Fruit fly (Drosophila melanogaster) whole organism, embryonic: ENCODE data around the gene awd.

ENCODE experiments used
- CG10979 ChIP-seq: fragments of 200-800 bp; sonication (Bioruptor generic); optimal IDR thresholded peaks from 2 replicates; lab custom pipeline; 2018; ENCODE audit warnings: missing biosample characterization, mild to moderate bottlenecking, missing genetic modification characterization, moderate library complexity
- CG14710 ChIP-seq: fragments of 200-800 bp; sonication (Bioruptor generic); optimal IDR thresholded peaks from 3 replicates; lab custom pipeline; 2019; ENCODE audit warnings: missing biosample characterization, mild to moderate bottlenecking, missing genetic modification characterization, moderate library complexity
- CG14860 ChIP-seq: fragments of 200-800 bp; sonication (Bioruptor generic); IDR thresholded peaks from 3 replicates; pipeline ENCODE4 v1.3.6; 2022; ENCODE audit warnings: missing biosample characterization, missing genetic modification characterization; ENCODE audit not compliant: partially characterized antibody
- CG16779 ChIP-seq: fragments of 200-800 bp; sonication (Bioruptor generic); IDR thresholded peaks from 2 replicates; pipeline ENCODE4 v1.3.6; 2022; ENCODE audit warnings: missing biosample characterization, missing genetic modification characterization
- CG17361 ChIP-seq: fragments of 200-800 bp; sonication (Bioruptor generic); IDR thresholded peaks from 3 replicates; pipeline ENCODE4 v1.3.6; 2022; ENCODE audit warnings: missing biosample characterization, missing genetic modification characterization
- CG17385 ChIP-seq: fragments of 200-800 bp; sonication (Bioruptor generic); optimal IDR thresholded peaks from 3 replicates; lab custom pipeline; 2018; ENCODE audit warnings: missing biosample characterization, mild to moderate bottlenecking, missing genetic modification characterization
- CG1832 ChIP-seq: fragments of 200-800 bp; sonication (Bioruptor generic); optimal IDR thresholded peaks from 2 replicates; lab custom pipeline; 2017; ENCODE audit warnings: missing biosample characterization, mild to moderate bottlenecking, missing genetic modification characterization, inconsistent platforms
- CG2202 ChIP-seq: fragments of 200-800 bp; sonication (Bioruptor generic); optimal IDR thresholded peaks from 2 replicates; lab custom pipeline; 2018; ENCODE audit warnings: missing biosample characterization, mild to moderate bottlenecking, missing genetic modification characterization
- CG2875 ChIP-seq: fragments of 200-800 bp; sonication (Bioruptor generic); optimal IDR thresholded peaks from 2 replicates; lab custom pipeline; 2017; ENCODE audit warnings: missing biosample characterization, mild to moderate bottlenecking, missing genetic modification characterization, missing genetic modification reagents
- CG34224 ChIP-seq: fragments of 200-800 bp; sonication (Bioruptor generic); IDR thresholded peaks from 3 replicates; pipeline ENCODE4 v1.3.6; 2022; ENCODE audit warnings: missing biosample characterization, missing genetic modification characterization; ENCODE audit not compliant: partially characterized antibody
- CG8089 ChIP-seq: fragments of 200-800 bp; sonication (Bioruptor generic); optimal IDR thresholded peaks from 3 replicates; lab custom pipeline; 2016; ENCODE audit warnings: missing biosample characterization, missing genetic modification characterization
- CG8281 ChIP-seq: fragments of 200-800 bp; sonication (Bioruptor generic); optimal IDR thresholded peaks from 2 replicates; lab custom pipeline; 2018; ENCODE audit warnings: missing biosample characterization, mild to moderate bottlenecking, missing genetic modification characterization, moderate library complexity
- CG8388 ChIP-seq: fragments of 200-800 bp; sonication (Bioruptor generic); optimal IDR thresholded peaks from 2 replicates; lab custom pipeline; 2019; ENCODE audit warnings: missing biosample characterization, mild to moderate bottlenecking, missing genetic modification characterization, moderate library complexity
- CG8765 ChIP-seq: fragments of 200-800 bp; sonication (Bioruptor generic); IDR thresholded peaks from 2 replicates; pipeline ENCODE4 v1.3.6; 2022; ENCODE audit warnings: missing biosample characterization, missing genetic modification characterization
- CG8924 ChIP-seq: fragments of 200-800 bp; optimal IDR thresholded peaks from 3 replicates; lab custom pipeline; 2019; ENCODE audit warnings: missing biosample characterization, mild to moderate bottlenecking, missing genetic modification characterization, moderate library complexity
- CG8944 ChIP-seq: fragments of 200-800 bp; sonication (Bioruptor generic); optimal IDR thresholded peaks from 3 replicates; lab custom pipeline; 2016; ENCODE audit warnings: missing biosample characterization, missing genetic modification characterization
- CG9609 ChIP-seq: fragments of 200-800 bp; sonication (Bioruptor generic); optimal IDR thresholded peaks from 3 replicates; lab custom pipeline; 2016; ENCODE audit warnings: missing biosample characterization, missing genetic modification characterization
- D19A ChIP-seq: fragments of 200-800 bp; optimal IDR thresholded peaks from 3 replicates; lab custom pipeline; 2019; ENCODE audit warnings: missing biosample characterization, mild to moderate bottlenecking, missing genetic modification characterization, moderate library complexity
- Dad ChIP-seq: fragments of 200-800 bp; sonication (Bioruptor generic); optimal IDR thresholded peaks from 3 replicates; lab custom pipeline; 2016; ENCODE audit warnings: missing biosample characterization, missing genetic modification characterization
- Dip2 ChIP-seq: fragments of 200-800 bp; sonication (Bioruptor generic); IDR thresholded peaks from 2 replicates; pipeline ENCODE4 v1.3.6; 2022; ENCODE audit warnings: missing biosample characterization, missing genetic modification characterization
- Fer3 ChIP-seq: fragments of 200-800 bp; sonication (Bioruptor generic); optimal IDR thresholded peaks from 2 replicates; lab custom pipeline; 2018; ENCODE audit warnings: missing biosample characterization, mild to moderate bottlenecking, missing genetic modification characterization, moderate library complexity
- H15 ChIP-seq: fragments of 200-800 bp; sonication (Bioruptor generic); IDR thresholded peaks from 3 replicates; pipeline ENCODE4 v1.3.6; 2022; ENCODE audit warnings: missing biosample characterization, missing genetic modification characterization
- H2.0 ChIP-seq: fragments of 200-800 bp; sonication (Bioruptor generic); IDR thresholded peaks from 2 replicates; pipeline ENCODE4 v1.3.6; 2022; ENCODE audit warnings: missing biosample characterization, missing genetic modification characterization
- Optix ChIP-seq: fragments of 200-800 bp; sonication (Bioruptor generic); IDR thresholded peaks from 3 replicates; pipeline ENCODE4 v1.3.6; 2022; ENCODE audit warnings: missing biosample characterization, missing genetic modification characterization
- Sry-δ ChIP-seq: fragments of 200-800 bp; sonication (Bioruptor generic); optimal IDR thresholded peaks from 2 replicates; lab custom pipeline; 2016; ENCODE audit warnings: missing biosample characterization, missing genetic modification characterization
- Ssrp ChIP-seq: fragments of 200-800 bp; sonication (Bioruptor generic); optimal IDR thresholded peaks from 2 replicates; lab custom pipeline; 2018; ENCODE audit warnings: missing biosample characterization, mild to moderate bottlenecking, missing genetic modification characterization, moderate library complexity
- Stat92E ChIP-seq, 3 experiments: fragments of >200 bp in 2 of 3; fragments of 200-800 bp in 1 of 3; sonication (Bioruptor generic) in 1 of 3; optimal IDR thresholded peaks; 2 replicates each; lab custom pipeline; 2017 to 2019; ENCODE audit warnings: missing biosample characterization in 3 of 3, missing genetic modification characterization in 3 of 3, mild to moderate bottlenecking in 1 of 3, moderate library complexity in 1 of 3
- TFAM ChIP-seq: fragments of 200-800 bp; sonication (Bioruptor generic); optimal IDR thresholded peaks from 2 replicates; lab custom pipeline; 2017; ENCODE audit warnings: missing biosample characterization, missing genetic modification characterization, inconsistent platforms
- Vsx1 ChIP-seq: fragments of 200-800 bp; sonication (Bioruptor generic); optimal IDR thresholded peaks from 2 replicates; lab custom pipeline; 2017; ENCODE audit warnings: missing biosample characterization, mild to moderate bottlenecking, missing genetic modification characterization, missing genetic modification reagents
- Xrp1 ChIP-seq: fragments of 200-800 bp; sonication (Bioruptor generic); IDR thresholded peaks from 2 replicates; pipeline ENCODE4 v1.3.6; 2022; ENCODE audit warnings: missing biosample characterization, missing genetic modification characterization
- aop ChIP-seq: fragments of 200-800 bp; sonication (Bioruptor generic); IDR thresholded peaks from 2 replicates; pipeline ENCODE4 v1.3.6; 2022; ENCODE audit warnings: missing biosample characterization, missing genetic modification characterization
- bowl ChIP-seq: fragments of 200-800 bp; sonication (Bioruptor generic); IDR thresholded peaks from 2 replicates; pipeline ENCODE4 v1.3.6; 2022; ENCODE audit warnings: missing biosample characterization, missing genetic modification characterization
- dmrt11E ChIP-seq: fragments of 200-800 bp; sonication (Bioruptor generic); optimal IDR thresholded peaks from 3 replicates; lab custom pipeline; 2018; ENCODE audit warnings: missing biosample characterization, mild to moderate bottlenecking, missing genetic modification characterization, moderate library complexity
- exex ChIP-seq: fragments of 200-800 bp; sonication (Bioruptor generic); optimal IDR thresholded peaks from 4 replicates; lab custom pipeline; 2018; ENCODE audit warnings: missing biosample characterization, mild to moderate bottlenecking, missing genetic modification characterization, moderate library complexity
- fd102C ChIP-seq: fragments of 200-800 bp; sonication (Bioruptor generic); optimal IDR thresholded peaks from 2 replicates; lab custom pipeline; 2018; ENCODE audit warnings: missing biosample characterization, mild to moderate bottlenecking, missing genetic modification characterization, moderate library complexity
- gcm2 ChIP-seq: fragments of 200-800 bp; sonication (Bioruptor generic); optimal IDR thresholded peaks from 2 replicates; lab custom pipeline; 2016; ENCODE audit warnings: missing biosample characterization, missing genetic modification characterization
- gfzf ChIP-seq: fragments of 200-800 bp; sonication (Bioruptor generic); optimal IDR thresholded peaks from 2 replicates; lab custom pipeline; 2016; ENCODE audit warnings: missing biosample characterization, mild to moderate bottlenecking, missing genetic modification characterization, moderate library complexity
- lab ChIP-seq: fragments of 200-800 bp; sonication (Bioruptor generic); optimal IDR thresholded peaks from 3 replicates; lab custom pipeline; 2017; ENCODE audit warnings: missing biosample characterization, missing genetic modification characterization, mild to moderate bottlenecking, moderate library complexity, missing genetic modification reagents
- lilli ChIP-seq: fragments of 200-800 bp; sonication (Bioruptor generic); optimal IDR thresholded peaks from 3 replicates; lab custom pipeline; 2016; ENCODE audit warnings: missing biosample characterization, missing genetic modification characterization
- otp ChIP-seq: fragments of 200-800 bp; sonication (Bioruptor generic); IDR thresholded peaks from 3 replicates; pipeline ENCODE4, ENCODE4 v1.3.6; 2022; ENCODE audit warnings: missing biosample characterization, missing genetic modification characterization
- prd ChIP-seq, 3 experiments: fragments of >200 bp in 2 of 3; fragments of 200-800 bp in 1 of 3; sonication (Bioruptor generic) in 1 of 3; optimal IDR thresholded peaks in 2 of 3; IDR thresholded peaks in 1 of 3; 2 replicates in 2 of 3; 3 replicates in 1 of 3; pipeline versions ENCODE4 v1.3.6 to Lab custom; 2017 to 2022; ENCODE audit warnings: missing biosample characterization in 1 of 3, missing genetic modification characterization in 1 of 3
- psq ChIP-seq: fragments of 200-800 bp; sonication (Bioruptor generic); optimal IDR thresholded peaks from 2 replicates; lab custom pipeline; 2017; ENCODE audit warnings: missing biosample characterization, missing genetic modification characterization
- schlank ChIP-seq: fragments of 200-800 bp; sonication (Bioruptor generic); optimal IDR thresholded peaks from 2 replicates; lab custom pipeline; 2018; ENCODE audit warnings: missing biosample characterization, mild to moderate bottlenecking, missing genetic modification characterization
- sd ChIP-seq: fragments of 200-800 bp; sonication (Bioruptor generic); optimal IDR thresholded peaks from 3 replicates; lab custom pipeline; 2018; ENCODE audit warnings: missing biosample characterization, mild to moderate bottlenecking, missing genetic modification characterization, moderate library complexity
- slou ChIP-seq: fragments of 200-800 bp; sonication (Bioruptor generic); optimal IDR thresholded peaks from 3 replicates; lab custom pipeline; 2016; ENCODE audit warnings: missing biosample characterization, missing genetic modification characterization
- ssp ChIP-seq: fragments of 200-800 bp; sonication (Bioruptor generic); IDR thresholded peaks from 2 replicates; pipeline ENCODE4 v1.3.6; 2022; ENCODE audit warnings: missing biosample characterization, missing genetic modification characterization
- tio ChIP-seq: fragments of 200-800 bp; sonication (Bioruptor generic); optimal IDR thresholded peaks from 2 replicates; lab custom pipeline; 2017; ENCODE audit warnings: missing biosample characterization, missing genetic modification characterization, inconsistent platforms
- wek ChIP-seq: fragments of 200-800 bp; sonication (Bioruptor generic); optimal IDR thresholded peaks from 3 replicates; lab custom pipeline; 2018; ENCODE audit warnings: missing biosample characterization, mild to moderate bottlenecking, missing genetic modification characterization, moderate library complexity

Gene awd

DNA sequence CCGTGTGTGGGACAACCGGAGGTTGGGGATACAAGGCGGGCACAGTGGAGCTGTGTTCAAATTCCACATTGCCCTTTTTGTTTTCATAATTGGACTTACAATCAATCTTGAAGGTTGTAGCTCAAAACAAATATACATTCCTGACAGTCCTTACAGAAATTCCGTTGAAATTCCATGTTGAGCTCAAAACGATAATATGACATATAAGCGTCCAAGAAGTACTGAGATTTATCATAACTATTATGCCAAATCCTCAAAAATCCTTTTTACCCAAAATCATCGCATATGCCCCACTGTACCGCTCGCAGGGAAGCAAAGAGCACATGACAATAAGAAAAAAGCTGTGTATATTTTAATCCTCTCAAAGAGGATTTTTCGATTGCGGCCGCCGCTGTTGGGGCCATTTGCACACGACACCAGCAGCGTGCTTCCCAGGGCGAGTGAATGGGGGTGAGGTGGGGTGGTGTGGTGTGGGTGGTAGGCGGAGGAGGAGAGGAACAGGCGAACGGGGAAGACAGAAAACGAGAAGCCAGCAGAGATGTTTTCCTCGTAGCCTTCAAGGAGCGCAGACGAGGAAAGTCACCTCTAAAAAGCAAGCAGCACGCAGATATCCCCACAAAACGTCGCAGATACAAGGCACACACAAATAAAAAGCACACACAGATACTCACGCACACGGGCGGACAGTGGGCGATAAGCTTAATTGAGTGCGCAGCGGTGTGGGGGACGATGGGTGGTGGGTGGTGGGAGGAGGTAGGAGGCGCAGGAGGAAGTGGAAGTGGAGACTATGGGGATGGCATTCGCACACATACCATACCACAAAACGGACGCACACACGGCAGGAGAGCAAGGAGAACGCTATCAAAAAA, 28.3 kb downstream of the awd start (continued):
- peak; percentile 9 for TF ChIP-seq Sry-δ
- TF ChIP-seq Fer3 (tag; lab: Kevin White, UChicago): peak; percentile 57
- no peak for TF ChIP-seq Dip2 (GFP tag; lab: Robert Waterston, UW)
- TF ChIP-seq Dad (GFP tag; lab: Kevin White, UChicago): peak; percentile 39
- TF ChIP-seq H2.0 (GFP tag; lab: Robert Waterston, UW): peak; percentile 46
- no peak for TF ChIP-seq CG8765 (GFP tag; lab: Robert Waterston, UW)
- TF ChIP-seq schlank: peak; percentile 52
- peak; percentile 19 for TF ChIP-seq CG14710
- TF ChIP-seq CG2875 (GFP tag; lab: Kevin White, UChicago): peak; percentile 36
- no peak for TF ChIP-seq gfzf (GFP tag; lab: Kevin White, UChicago)
- TF ChIP-seq wek (GFP tag; lab: Kevin White, UChicago): no peak
- TF ChIP-seq CG8924: peak; percentile 41
- peak; percentile 78 for TF ChIP-seq lab
- no peak for TF ChIP-seq otp
- TF ChIP-seq CG2202 (tag; lab: Kevin White, UChicago): no peak
- TF ChIP-seq CG8388 (GFP tag; lab: Kevin White, UChicago): peak; percentile 43
- TF ChIP-seq tio (GFP tag; lab: Kevin White, UChicago): peak; percentile 55
- no peak for TF ChIP-seq CG14860 (GFP tag; lab: Robert Waterston, UW)
- no peak for TF ChIP-seq CG8281 (tag; lab: Kevin White, UChicago)
- peak; percentile 64 for TF ChIP-seq Ssrp (tag; lab: Kevin White, UChicago)
- TF ChIP-seq CG34224 (GFP tag; lab: Robert Waterston, UW): no peak
- TF ChIP-seq Optix (GFP tag; lab: Robert Waterston, UW): peak; percentile 57; the same call in 2 of the 3 replicates
- no peak for TF ChIP-seq Stat92E (GFP tag; optimal IDR thresholded peaks at IDR 0.05; lab: Kevin White, UChicago)
- 0 out of 3 replicates have a peak, but pooled peaks have one; percentile 36 for TF ChIP-seq H15 (GFP tag; lab: Robert Waterston, UW)
- no peak for TF ChIP-seq slou
- TF ChIP-seq prd (optimal IDR thresholded peaks at IDR 0.05; lab: Kevin White, UChicago): no peak
- TF ChIP-seq prd (GFP tag; IDR thresholded peaks at IDR 0.05; lab: Robert Waterston, UW): peak; percentile 74
- TF ChIP-seq CG16779 (GFP tag; lab: Robert Waterston, UW): no peak
- TF ChIP-seq CG17385 (GFP tag; lab: Kevin White, UChicago): peak; percentile 41
- no peak for TF ChIP-seq ssp (GFP tag; lab: Robert Waterston, UW)
- peak; percentile 70 for TF ChIP-seq CG9609
- peak; percentile 30 for TF ChIP-seq sd (tag; lab: Kevin White, UChicago)
- no peak for TF ChIP-seq CG1832 (GFP tag; lab: Kevin White, UChicago)
- no peak for TF ChIP-seq psq (GFP tag; lab: Kevin White, UChicago)
- TF ChIP-seq TFAM (GFP tag; lab: Kevin White, UChicago): no peak
- no peak for TF ChIP-seq gcm2 (GFP tag; lab: Kevin White, UChicago)
- peak; percentile 41 for TF ChIP-seq CG8089 (GFP tag; lab: Kevin White, UChicago)
- peak; percentile 15 for TF ChIP-seq CG10979 (tag; lab: Kevin White, UChicago)
- no peak for TF ChIP-seq fd102C
- peak; percentile 40 for TF ChIP-seq D19A (tag; lab: Kevin White, UChicago)
- no peak for TF ChIP-seq dmrt11E (tag; lab: Kevin White, UChicago)
- TF ChIP-seq Vsx1 (GFP tag; lab: Kevin White, UChicago): no peak
- peak; percentile 77 for TF ChIP-seq CG17361 (GFP tag; lab: Robert Waterston, UW)
- no peak for TF ChIP-seq aop (GFP tag; lab: Robert Waterston, UW)
- TF ChIP-seq exex (tag; lab: Kevin White, UChicago): no peak
- peak; percentile 79 for TF ChIP-seq lilli (GFP tag; lab: Kevin White, UChicago)
- no peak for TF ChIP-seq bowl (GFP tag; lab: Robert Waterston, UW)
- peak; percentile 64 for TF ChIP-seq Xrp1 (GFP tag; lab: Robert Waterston, UW)
- peak; percentile 27 for TF ChIP-seq CG8944 (GFP tag; lab: Kevin White, UChicago)
